Fruit fly (Drosophila melanogaster): Measurements from ENCODE around the gene CG7523.

dm6 chr3R:17619726-17620282 lies 50.9 kb downstream of the CG7523 start:
- no peak for TF ChIP-seq psq (optimal IDR thresholded peaks at IDR 0.05)
- TF ChIP-seq h (optimal IDR thresholded peaks at IDR 0.05), result no peak
- no peak for TF ChIP-seq ttk (optimal IDR thresholded peaks at IDR 0.05)
